Worm (Caenorhabditis elegans) whole organism, L4/young adult: Measurements from ENCODE around the gene txt-8.

Experiments
- W03F9.2 ChIP-seq: fragments of 150-350 bp; optimal IDR thresholded peaks from 2 replicates; lab custom pipeline; 2014; ENCODE audit warnings: missing biosample characterization, missing genetic modification characterization
- dao-5 ChIP-seq: sonication (generic microtip); optimal IDR thresholded peaks from 2 replicates; lab custom pipeline; 2016; ENCODE audit warnings: missing genotype, missing genetic modification characterization, moderate library complexity, missing compliant biosample characterization
- him-1 ChIP-seq: sonication (generic microtip); optimal IDR thresholded peaks from 2 replicates; lab custom pipeline; 2016; ENCODE audit warnings: missing genotype, missing genetic modification reagents, missing genetic modification characterization, missing compliant biosample characterization

Gene txt-8

DNA sequence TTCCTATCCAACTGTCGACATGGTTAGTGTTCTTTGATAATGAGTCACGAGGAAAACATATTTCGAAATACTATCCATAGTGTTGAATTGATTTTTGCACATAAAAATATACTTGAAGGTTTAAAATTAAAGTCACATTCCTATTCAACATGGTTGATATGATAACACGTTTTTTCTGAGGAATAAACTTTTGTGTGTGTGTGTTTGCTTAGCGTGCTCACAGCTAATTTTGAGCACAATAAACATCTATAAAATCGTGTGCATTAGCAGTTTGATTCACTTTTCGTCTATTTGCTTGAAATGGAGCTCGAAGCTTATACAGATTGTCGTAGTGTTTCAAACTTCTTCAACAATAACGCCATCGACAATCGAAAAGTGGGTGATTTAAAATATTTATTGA is 42.4 kb downstream of the txt-8 start, which contains the start of gene ZK228.10:
TSS of gene ZK228.10 (plus strand) at position 301 of the 400 bp plus-strand sequence.
- TF ChIP-seq W03F9.2 (tag; lab: Kevin White, UChicago) (no peak), him-1 (tag; lab: Kevin White, UChicago) (no peak), dao-5 (tag; lab: Kevin White, UChicago) (no peak)

- no peak for TF ChIP-seq dao-5 (tag; lab: Kevin White, UChicago)
- TF ChIP-seq W03F9.2 (tag; lab: Kevin White, UChicago), result no peak
- no peak for TF ChIP-seq him-1 (tag; lab: Kevin White, UChicago)
Measured at ce11 chrV:18461200-18461728, 47.1 kb downstream of the txt-8 start, which contains the start of gene ZK228.3. Gene ZK228.3 (minus strand): TSS chrV:18461250.

- no peak for TF ChIP-seq W03F9.2 (tag; lab: Kevin White, UChicago)
- TF ChIP-seq him-1 (tag; lab: Kevin White, UChicago), result no peak
- TF ChIP-seq dao-5 (tag; lab: Kevin White, UChicago), result no peak
Measured at ce11 chrV:18462365-18462837, 48.2 kb downstream of the txt-8 start, which contains the start of gene ZK228.4. Gene ZK228.4 (plus strand): TSS chrV:18462787.
